Worm (Caenorhabditis elegans) whole organism, early embryonic: ENCODE measurements around the gene Y70C5C.1.

ENCODE experiments used
- ama-1 ChIP-seq: fragments of 150-350 bp; optimal IDR thresholded peaks from 2 replicates; lab custom pipeline; 2014
- ets-7 ChIP-seq: sonication (generic microtip); optimal IDR thresholded peaks from 2 replicates; lab custom pipeline; 2016; ENCODE audit warnings: missing genotype, missing genetic modification characterization, missing compliant biosample characterization
- hmbx-1 ChIP-seq: sonication (generic microtip); optimal IDR thresholded peaks from 2 replicates; lab custom pipeline; 2016; ENCODE audit warnings: mild to moderate bottlenecking, missing genetic modification characterization, missing compliant biosample characterization
- hmg-4 ChIP-seq: fragments of 200-800 bp; sonication (Bioruptor generic); optimal IDR thresholded peaks from 2 replicates; lab custom pipeline; 2018; ENCODE audit warnings: mild to moderate bottlenecking, missing genetic modification characterization, missing compliant biosample characterization
- pes-1 ChIP-seq: fragments of 200-800 bp; sonication (Bioruptor generic); IDR thresholded peaks from 2 replicates; pipeline ENCODE4 v1.3.6; 2022; ENCODE audit warnings: missing genetic modification reagents, missing genetic modification characterization, missing compliant biosample characterization
- scrt-1 ChIP-seq: fragments of 200-800 bp; sonication (Bioruptor generic); IDR thresholded peaks from 2 replicates; pipeline ENCODE4 v1.3.6; 2022; ENCODE audit warnings: missing genetic modification characterization, missing compliant biosample characterization
- sea-1 ChIP-seq: fragments of 200-800 bp; sonication (Bioruptor generic); conservative IDR thresholded peaks from 2 replicates; pipeline ENCODE4 v1.3.6; 2022; ENCODE audit warnings: missing genetic modification characterization, missing compliant biosample characterization
- tbx-11 ChIP-seq: fragments of 200-800 bp; sonication (Bioruptor generic); IDR thresholded peaks from 2 replicates; pipeline ENCODE4 v1.3.6; 2022; ENCODE audit warnings: missing genetic modification characterization, missing compliant biosample characterization

DNA sequence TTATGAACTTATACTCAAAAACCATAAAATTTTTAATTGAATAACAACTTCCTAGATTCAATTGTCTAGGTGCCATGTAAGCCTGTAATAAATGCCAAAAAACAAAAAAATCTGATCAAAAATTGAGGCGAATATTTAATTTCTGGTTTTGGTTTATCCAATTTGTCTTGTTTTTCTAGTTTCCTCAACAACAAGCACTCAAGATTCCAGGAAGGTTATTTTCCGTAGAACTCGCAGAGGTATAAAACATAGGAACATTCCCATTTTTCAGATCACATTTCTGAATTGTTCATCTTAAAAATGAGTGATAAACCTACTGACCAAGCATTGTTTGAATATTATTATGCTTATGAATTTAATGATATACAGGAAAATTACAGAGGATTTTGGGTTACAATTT is 2.8 kb upstream of the Y70C5C.1 start, which contains the start of gene srw-41:
- TF ChIP-seq ama-1, result no peak
- no peak for TF ChIP-seq scrt-1 (GFP tag; lab: Robert Waterston, UW)
- no peak for TF ChIP-seq pes-1 (GFP tag; lab: Robert Waterston, UW)
- TF ChIP-seq hmg-4 (GFP tag; lab: Kevin White, UChicago), result no peak
- TF ChIP-seq hmbx-1, result no peak
- TF ChIP-seq sea-1 (GFP tag; lab: Robert Waterston, UW), result no peak
- no peak for TF ChIP-seq ets-7 (tag; lab: Kevin White, UChicago)
- TF ChIP-seq tbx-11 (GFP tag; lab: Robert Waterston, UW), result no peak
